Worm (Caenorhabditis elegans) whole organism, late embryonic: ENCODE results near the gene R09F10.8.

Experiments
- C08G9.2 ChIP-seq: sonication (generic microtip); optimal IDR thresholded peaks from 2 replicates; lab custom pipeline; 2016; ENCODE audit warnings: mild to moderate bottlenecking, missing genetic modification characterization, moderate library complexity, missing compliant biosample characterization
- C38D4.7 ChIP-seq: fragments of 200-800 bp; sonication (Bioruptor generic); optimal IDR thresholded peaks from 2 replicates; lab custom pipeline; 2018; ENCODE audit warnings: mild to moderate bottlenecking, missing genetic modification characterization, moderate library complexity, missing compliant biosample characterization
- K02D7.2 ChIP-seq: sonication (generic microtip); optimal IDR thresholded peaks from 2 replicates; lab custom pipeline; 2017; ENCODE audit warnings: mild to moderate bottlenecking, missing genetic modification characterization, missing compliant biosample characterization
- T23F11.4 ChIP-seq: fragments of 200-800 bp; sonication (Bioruptor generic); optimal IDR thresholded peaks from 2 replicates; lab custom pipeline; 2018; ENCODE audit warnings: mild to moderate bottlenecking, missing genetic modification characterization, missing compliant biosample characterization
- ama-1 ChIP-seq: fragments of 150-350 bp; optimal IDR thresholded peaks from 2 replicates; lab custom pipeline; 2014
- ceh-18 ChIP-seq: sonication (generic microtip); optimal IDR thresholded peaks from 2 replicates; lab custom pipeline; 2016; ENCODE audit warnings: missing genetic modification characterization, missing compliant biosample characterization
- ceh-2 ChIP-seq: sonication (generic microtip); optimal IDR thresholded peaks from 2 replicates; lab custom pipeline; 2016; ENCODE audit warnings: missing genotype, missing genetic modification characterization, missing compliant biosample characterization
- ceh-24 ChIP-seq: sonication (generic microtip); optimal IDR thresholded peaks from 2 replicates; lab custom pipeline; 2016; ENCODE audit warnings: mild to moderate bottlenecking, missing genetic modification characterization, missing compliant biosample characterization
- ceh-30 ChIP-seq: fragments of 150-350 bp; optimal IDR thresholded peaks from 2 replicates; lab custom pipeline; 2014; ENCODE audit warnings: missing biosample characterization, missing genetic modification characterization
- ceh-34 ChIP-seq: sonication (generic microtip); optimal IDR thresholded peaks from 2 replicates; lab custom pipeline; 2016; ENCODE audit warnings: mild to moderate bottlenecking, missing genetic modification characterization, missing compliant biosample characterization
- ceh-45 ChIP-seq: fragments of 200-800 bp; sonication (Bioruptor generic); IDR thresholded peaks from 2 replicates; pipeline ENCODE4 v1.3.6; 2022; ENCODE audit warnings: missing genetic modification reagents, missing genetic modification characterization, missing compliant biosample characterization
- ceh-48 ChIP-seq: sonication (generic microtip); optimal IDR thresholded peaks from 2 replicates; lab custom pipeline; 2016; ENCODE audit warnings: missing genetic modification characterization, inconsistent platforms, missing compliant biosample characterization
- che-1 ChIP-seq: sonication (generic microtip); optimal IDR thresholded peaks from 2 replicates; lab custom pipeline; 2016; ENCODE audit warnings: mild to moderate bottlenecking, missing genetic modification characterization, missing compliant biosample characterization
- dmd-4 ChIP-seq: sonication (generic microtip); optimal IDR thresholded peaks from 2 replicates; lab custom pipeline; 2016; ENCODE audit warnings: borderline replicate concordance, missing genetic modification characterization, missing compliant biosample characterization
- elt-2 ChIP-seq: sonication (generic microtip); optimal IDR thresholded peaks from 2 replicates; lab custom pipeline; 2016; ENCODE audit warnings: missing genetic modification reagents, missing genetic modification characterization, missing compliant biosample characterization
- elt-4 ChIP-seq: sonication (generic microtip); optimal IDR thresholded peaks from 2 replicates; lab custom pipeline; 2016; ENCODE audit warnings: missing genetic modification characterization, missing compliant biosample characterization
- fkh-6 ChIP-seq: sonication (generic microtip); optimal IDR thresholded peaks from 2 replicates; lab custom pipeline; 2016; ENCODE audit warnings: missing genetic modification characterization, missing compliant biosample characterization
- gmeb-2 ChIP-seq: sonication (generic microtip); optimal IDR thresholded peaks from 2 replicates; lab custom pipeline; 2016; ENCODE audit warnings: missing genetic modification characterization, inconsistent platforms, missing compliant biosample characterization
- hlh-13 ChIP-seq: fragments of 200-800 bp; sonication (Bioruptor generic); optimal IDR thresholded peaks from 2 replicates; lab custom pipeline; 2018; ENCODE audit warnings: mild to moderate bottlenecking, missing genetic modification characterization, missing compliant biosample characterization
- hlh-15 ChIP-seq: sonication (generic microtip); optimal IDR thresholded peaks from 2 replicates; lab custom pipeline; 2016; ENCODE audit warnings: missing genetic modification characterization, missing compliant biosample characterization
- hlh-30 ChIP-seq: sonication (generic microtip); optimal IDR thresholded peaks from 2 replicates; lab custom pipeline; 2017; ENCODE audit warnings: antibody characterized with exemption, missing genetic modification characterization, missing compliant biosample characterization; ENCODE audit not compliant: insufficient read depth
- hlh-6 ChIP-seq: sonication (generic microtip); optimal IDR thresholded peaks from 2 replicates; lab custom pipeline; 2016; ENCODE audit warnings: missing genotype, missing genetic modification characterization, missing compliant biosample characterization
- hlh-8 ChIP-seq: sonication (generic microtip); optimal IDR thresholded peaks from 2 replicates; lab custom pipeline; 2016; ENCODE audit warnings: missing genotype, missing genetic modification characterization, missing compliant biosample characterization
- lim-6 ChIP-seq: sonication (generic microtip); optimal IDR thresholded peaks from 2 replicates; lab custom pipeline; 2016; ENCODE audit warnings: missing genetic modification characterization, missing compliant biosample characterization
- nhr-232 ChIP-seq: sonication (generic microtip); optimal IDR thresholded peaks from 2 replicates; lab custom pipeline; 2016; ENCODE audit warnings: missing genetic modification characterization, missing compliant biosample characterization
- npax-4 ChIP-seq: sonication (generic microtip); optimal IDR thresholded peaks from 2 replicates; lab custom pipeline; 2016; ENCODE audit warnings: missing genetic modification characterization, missing compliant biosample characterization
- odd-2 ChIP-seq: sonication (generic microtip); optimal IDR thresholded peaks from 2 replicates; lab custom pipeline; 2017; ENCODE audit warnings: antibody characterized with exemption, mild to moderate bottlenecking, missing genetic modification characterization, missing compliant biosample characterization
- pag-3 ChIP-seq: sonication (generic microtip); optimal IDR thresholded peaks from 2 replicates; lab custom pipeline; 2016; ENCODE audit warnings: missing compliant biosample characterization, missing genetic modification characterization, borderline replicate concordance
- pat-9 ChIP-seq: fragments of 200-800 bp; sonication (Bioruptor generic); optimal IDR thresholded peaks from 2 replicates; lab custom pipeline; 2018; ENCODE audit warnings: mild to moderate bottlenecking, missing genetic modification characterization, moderate library complexity, missing compliant biosample characterization
- pha-2 ChIP-seq: sonication (generic microtip); optimal IDR thresholded peaks from 2 replicates; lab custom pipeline; 2017; ENCODE audit warnings: mild to moderate bottlenecking, missing genetic modification characterization, missing compliant biosample characterization
- pha-4 ChIP-seq: fragments of 150-350 bp; optimal IDR thresholded peaks from 2 replicates; lab custom pipeline; 2018; ENCODE audit warnings: missing biosample characterization, missing genetic modification reagents, missing genetic modification characterization
- pqm-1 ChIP-seq: sonication (generic microtip); optimal IDR thresholded peaks from 2 replicates; lab custom pipeline; 2016; ENCODE audit warnings: missing genetic modification characterization, missing compliant biosample characterization
- pros-1 ChIP-seq: fragments of 150-350 bp; optimal IDR thresholded peaks from 2 replicates; lab custom pipeline; 2014; ENCODE audit warnings: missing biosample characterization, missing genetic modification reagents, missing genetic modification characterization
- ref-2 ChIP-seq: sonication (generic microtip); optimal IDR thresholded peaks from 2 replicates; lab custom pipeline; 2016; ENCODE audit warnings: missing genetic modification characterization, missing compliant biosample characterization
- sdc-2 ChIP-seq: sonication (generic microtip); optimal IDR thresholded peaks from 2 replicates; lab custom pipeline; 2016; ENCODE audit warnings: missing genotype, missing genetic modification characterization, missing compliant biosample characterization
- sox-4 ChIP-seq: sonication (generic microtip); optimal IDR thresholded peaks from 2 replicates; lab custom pipeline; 2017; ENCODE audit warnings: mild to moderate bottlenecking, missing genetic modification characterization, inconsistent platforms, missing compliant biosample characterization
- tbx-2 ChIP-seq: sonication (generic microtip); optimal IDR thresholded peaks from 2 replicates; lab custom pipeline; 2016; ENCODE audit warnings: missing genetic modification characterization, missing compliant biosample characterization
- ttx-3 ChIP-seq: sonication (generic microtip); optimal IDR thresholded peaks from 2 replicates; lab custom pipeline; 2016; ENCODE audit warnings: missing genetic modification reagents, missing genetic modification characterization, missing compliant biosample characterization
- unc-3 ChIP-seq, 2 experiments: fragments of 200-800 bp in 1 of 2; sonication (Bioruptor generic) in 1 of 2; sonication (generic microtip) in 1 of 2; conservative IDR thresholded peaks in 1 of 2; optimal IDR thresholded peaks in 1 of 2; 2 replicates each; pipeline versions ENCODE4 v1.3.6 to Lab custom; 2016 to 2022; ENCODE audit warnings: missing compliant biosample characterization in 2 of 2, missing genetic modification characterization in 2 of 2, missing genetic modification reagents in 1 of 2
- unc-86 ChIP-seq: sonication (generic microtip); optimal IDR thresholded peaks from 2 replicates; lab custom pipeline; 2016; ENCODE audit warnings: missing genetic modification characterization, missing compliant biosample characterization
- zip-5 ChIP-seq: sonication (generic microtip); optimal IDR thresholded peaks from 2 replicates; lab custom pipeline; 2016; ENCODE audit warnings: missing genetic modification characterization, missing compliant biosample characterization

Gene R09F10.8

ce11 chrX:8286740-8287299 is 39.4 kb downstream of the R09F10.8 start, which contains the start of gene sec-16A.2 (continued):
- no peak for TF ChIP-seq lim-6 (tag; lab: Kevin White, UChicago)
- TF ChIP-seq ceh-24 (tag; lab: Kevin White, UChicago), result no peak
- peak; percentile 36 for TF ChIP-seq pros-1 (tag; lab: Kevin White, UChicago)
- TF ChIP-seq odd-2 (tag; lab: Kevin White, UChicago), result no peak
- peak; percentile 11 for TF ChIP-seq hlh-30 (tag; lab: Kevin White, UChicago)
- TF ChIP-seq ref-2 (tag; lab: Kevin White, UChicago), result peak; percentile 77
- TF ChIP-seq T23F11.4, result no peak
- TF ChIP-seq nhr-232 (tag; lab: Kevin White, UChicago), result no peak
- no peak for TF ChIP-seq pag-3 (tag; lab: Kevin White, UChicago)

DNA sequence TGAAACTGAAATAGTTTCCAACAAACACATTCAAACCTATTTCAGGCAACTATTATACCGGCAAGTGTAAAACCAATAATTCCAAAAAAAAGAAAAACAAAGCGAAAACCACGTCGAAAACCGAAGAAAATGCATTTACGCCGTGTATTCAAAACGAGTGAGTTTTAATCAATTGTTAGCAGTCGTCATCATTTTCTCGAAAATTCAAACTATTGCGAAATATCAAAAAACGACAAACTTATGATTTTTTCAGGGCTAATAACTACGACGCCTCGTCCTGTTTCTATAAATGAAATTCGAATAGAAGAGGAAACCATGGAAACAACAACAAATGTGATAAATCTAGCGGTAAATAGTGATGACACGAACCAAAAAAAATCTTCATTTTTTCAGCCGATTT is 40.1 kb downstream of the R09F10.8 start:
- TF ChIP-seq ceh-48 (tag; lab: Kevin White, UChicago), result no peak
- TF ChIP-seq ceh-45, result no peak
- no peak for TF ChIP-seq ceh-30 (tag; lab: Kevin White, UChicago)
- no peak for TF ChIP-seq pqm-1 (tag; lab: Kevin White, UChicago)
- TF ChIP-seq, all 69 proteins: peak for 0

DNA sequence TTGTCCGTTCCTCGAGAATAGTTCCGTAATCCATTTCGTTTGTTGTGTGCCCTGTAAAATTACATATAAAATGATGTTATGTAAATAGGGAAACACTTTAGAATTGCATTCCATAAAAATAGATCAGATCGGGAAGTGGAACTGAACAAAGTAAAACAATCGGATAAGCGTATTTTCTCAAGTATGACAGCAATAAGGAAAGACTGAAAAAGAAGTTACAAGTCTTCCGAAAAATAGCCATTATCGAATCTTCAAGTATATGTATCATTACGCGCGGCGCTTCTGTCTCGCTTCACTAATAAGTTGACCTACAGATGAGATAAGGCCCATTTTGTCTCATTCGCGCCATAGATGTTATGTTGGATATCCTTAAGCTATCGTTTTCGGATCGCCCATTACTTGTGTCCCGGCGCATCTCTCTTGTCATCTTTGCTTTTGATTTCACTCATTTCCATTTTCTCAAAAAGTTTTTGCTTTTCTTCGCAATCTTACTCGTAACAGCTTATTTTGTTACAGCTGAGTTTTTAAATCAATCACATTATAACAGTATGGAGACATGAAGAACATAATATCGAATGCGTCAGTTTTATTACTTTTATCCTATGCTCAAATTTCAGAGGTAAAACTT is 41.0 kb downstream of the R09F10.8 start, which contains the start of the genes fis-2 and F13B9.2:
Gene fis-2 (minus strand): TSS at position 51 of the 628 bp plus-strand sequence.
Gene F13B9.2 (plus strand): TSS at position 515 of the 628 bp plus-strand sequence.
- no peak for TF ChIP-seq pha-2 (tag; lab: Kevin White, UChicago)
- no peak for TF ChIP-seq fkh-6
- TF ChIP-seq sox-4, result no peak
- TF ChIP-seq C38D4.7, result no peak
- no peak for TF ChIP-seq che-1 (tag; lab: Kevin White, UChicago)
- no peak for TF ChIP-seq sdc-2 (tag; lab: Kevin White, UChicago)
- no peak for TF ChIP-seq ceh-34
- no peak for TF ChIP-seq zip-5
- no peak for TF ChIP-seq hlh-8
- TF ChIP-seq pqm-1 (tag; lab: Kevin White, UChicago), result no peak
- TF ChIP-seq ama-1, result no peak
- TF ChIP-seq ttx-3 (tag; lab: Kevin White, UChicago), result no peak
- TF ChIP-seq K02D7.2 (tag; lab: Kevin White, UChicago), result no peak
- TF ChIP-seq tbx-2, result no peak
- no peak for TF ChIP-seq hlh-13 (GFP tag; lab: Kevin White, UChicago)
- TF ChIP-seq elt-4 (tag; lab: Kevin White, UChicago), result no peak
- no peak for TF ChIP-seq elt-2
- TF ChIP-seq pha-4 (tag; lab: Kevin White, UChicago), result no peak

ce11 chrX:8284003-8284402 is 42.2 kb downstream of the R09F10.8 start:
- TF ChIP-seq unc-3 (GFP tag; conservative IDR thresholded peaks at IDR 0.05; lab: Robert Waterston, UW), result no peak
- TF ChIP-seq unc-3 (tag; optimal IDR thresholded peaks at IDR 0.05; lab: Kevin White, UChicago), result no peak

DNA sequence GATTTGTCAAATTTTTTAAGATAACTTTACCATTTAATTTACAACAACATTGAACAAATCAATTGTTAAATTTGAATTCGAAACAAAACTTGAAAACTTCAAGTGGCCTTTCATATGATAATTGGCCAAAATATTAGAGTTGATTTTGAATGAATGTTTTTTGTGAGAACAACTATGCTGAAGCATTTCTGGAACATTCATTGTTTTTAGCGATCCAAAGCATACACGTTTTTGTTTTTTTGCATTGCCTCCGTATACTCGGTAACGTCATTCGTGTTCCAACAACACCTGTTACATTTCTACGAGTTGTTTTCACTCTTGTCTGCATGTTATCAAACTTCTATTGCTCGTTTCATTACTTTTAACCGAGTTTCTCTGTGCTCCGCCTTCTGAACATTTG is 49.3 kb downstream of the R09F10.8 start:
- no peak for TF ChIP-seq hlh-15 (tag; lab: Kevin White, UChicago)
- TF ChIP-seq che-1 (tag; lab: Kevin White, UChicago), result no peak
- no peak for TF ChIP-seq unc-86 (tag; lab: Kevin White, UChicago)
- no peak for TF ChIP-seq C08G9.2
- no peak for TF ChIP-seq pat-9 (tag; lab: Kevin White, UChicago)
- no peak for TF ChIP-seq ceh-2 (tag; lab: Kevin White, UChicago)
- no peak for TF ChIP-seq sdc-2 (tag; lab: Kevin White, UChicago)
- TF ChIP-seq hlh-6 (tag; lab: Kevin White, UChicago), result no peak
- TF ChIP-seq ceh-18 (tag; lab: Kevin White, UChicago), result no peak
- TF ChIP-seq pqm-1 (tag; lab: Kevin White, UChicago), result no peak
- no peak for TF ChIP-seq tbx-2
- no peak for TF ChIP-seq npax-4 (tag; lab: Kevin White, UChicago)
- TF ChIP-seq dmd-4 (tag; lab: Kevin White, UChicago), result no peak
- TF ChIP-seq nhr-232 (tag; lab: Kevin White, UChicago), result no peak
- TF ChIP-seq hlh-30 (tag; lab: Kevin White, UChicago), result no peak
- no peak for TF ChIP-seq gmeb-2 (tag; lab: Kevin White, UChicago)
- no peak for TF ChIP-seq ama-1
- TF ChIP-seq ceh-34, result no peak
- no peak for TF ChIP-seq ref-2 (tag; lab: Kevin White, UChicago)
- TF ChIP-seq lim-6 (tag; lab: Kevin White, UChicago), result no peak
